Worm (Caenorhabditis elegans): ENCODE measurements around the gene ugt-46.

DNA sequence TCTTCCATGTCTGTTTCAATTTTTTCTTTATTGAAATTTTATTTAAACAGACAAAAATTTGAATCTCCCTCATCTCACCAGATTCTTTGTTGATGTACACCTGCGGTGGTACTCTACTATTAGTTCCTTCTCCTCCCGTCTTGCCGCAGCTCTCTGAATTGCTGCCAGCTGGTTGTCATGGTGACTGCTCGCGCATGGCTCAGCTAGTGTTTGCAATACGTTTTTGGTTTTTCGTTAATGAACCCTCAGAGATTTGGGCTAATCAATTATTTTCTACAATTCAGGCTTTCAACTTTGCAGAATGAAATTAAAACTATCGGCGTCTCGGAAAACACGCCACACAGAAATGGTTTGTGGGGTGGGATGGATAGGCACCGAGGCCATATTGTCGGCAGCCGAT lies 48.9 kb downstream of the ugt-46 start, which contains the start of gene che-2:
- TF ChIP-seq lin-13 (GFP tag; optimal IDR thresholded peaks at IDR 0.05) (no peak), fos-1 (tag; optimal IDR thresholded peaks at IDR 0.05) (no peak), mab-5 (tag; optimal IDR thresholded peaks at IDR 0.05) (no peak)

All from whole organism, L2 larva.